Worm (Caenorhabditis elegans): ENCODE measurements around the gene glr-2.

ce11 chrIII:7101814-7102477 lies 42.8 kb downstream of the glr-2 start:
- no peak for TF ChIP-seq ets-7 (tag; optimal IDR thresholded peaks at IDR 0.05)
- no peak for TF ChIP-seq ama-1 (optimal IDR thresholded peaks at IDR 0.05)
- TF ChIP-seq ceh-36 (tag; optimal IDR thresholded peaks at IDR 0.05): no peak
- TF ChIP-seq scrt-1 (GFP tag; IDR thresholded peaks at IDR 0.05): no peak
- no peak for TF ChIP-seq B0310.2 (tag; optimal IDR thresholded peaks at IDR 0.05)
- no peak for TF ChIP-seq hnd-1 (tag; optimal IDR thresholded peaks at IDR 0.05)
- no peak for TF ChIP-seq pes-1 (GFP tag; IDR thresholded peaks at IDR 0.05)
- TF ChIP-seq hmbx-1 (tag; optimal IDR thresholded peaks at IDR 0.05): no peak
- TF ChIP-seq tra-4 (tag; optimal IDR thresholded peaks at IDR 0.05): no peak
- no peak for TF ChIP-seq flt-1 (GFP tag; IDR thresholded peaks at IDR 0.05)

Data from whole organism, early embryonic.